Worm (Caenorhabditis elegans) whole organism, late embryonic: ENCODE measurements around the gene pelo-1.
A peak's percentile ranks its signal among the peaks of the same experiment; 100 is the strongest.

Experiments used
- C08G9.2 ChIP-seq: sonication (generic microtip); optimal IDR thresholded peaks from 2 replicates; lab custom pipeline; 2016; ENCODE audit warnings: mild to moderate bottlenecking, missing genetic modification characterization, moderate library complexity, missing compliant biosample characterization
- C38D4.7 ChIP-seq: fragments of 200-800 bp; sonication (Bioruptor generic); optimal IDR thresholded peaks from 2 replicates; lab custom pipeline; 2018; ENCODE audit warnings: mild to moderate bottlenecking, missing genetic modification characterization, moderate library complexity, missing compliant biosample characterization
- F13H6.1 ChIP-seq: sonication (generic microtip); optimal IDR thresholded peaks from 2 replicates; lab custom pipeline; 2016; ENCODE audit warnings: missing genetic modification characterization, missing compliant biosample characterization
- K02D7.2 ChIP-seq: sonication (generic microtip); optimal IDR thresholded peaks from 2 replicates; lab custom pipeline; 2017; ENCODE audit warnings: mild to moderate bottlenecking, missing genetic modification characterization, missing compliant biosample characterization
- T23F11.4 ChIP-seq: fragments of 200-800 bp; sonication (Bioruptor generic); optimal IDR thresholded peaks from 2 replicates; lab custom pipeline; 2018; ENCODE audit warnings: mild to moderate bottlenecking, missing genetic modification characterization, missing compliant biosample characterization
- Y22D7AL.16 ChIP-seq: sonication (generic microtip); optimal IDR thresholded peaks from 2 replicates; lab custom pipeline; 2016; ENCODE audit warnings: missing genetic modification characterization, missing compliant biosample characterization
- ahr-1 ChIP-seq: sonication (generic microtip); optimal IDR thresholded peaks from 2 replicates; lab custom pipeline; 2016; ENCODE audit warnings: missing genetic modification characterization, missing compliant biosample characterization
- ama-1 ChIP-seq: fragments of 150-350 bp; optimal IDR thresholded peaks from 2 replicates; lab custom pipeline; 2014
- ceh-19 ChIP-seq: fragments of 200-800 bp; sonication (Bioruptor generic); optimal IDR thresholded peaks from 2 replicates; lab custom pipeline; 2018; ENCODE audit warnings: mild to moderate bottlenecking, missing genetic modification characterization, missing compliant biosample characterization
- ceh-2 ChIP-seq: sonication (generic microtip); optimal IDR thresholded peaks from 2 replicates; lab custom pipeline; 2016; ENCODE audit warnings: missing genotype, missing genetic modification characterization, missing compliant biosample characterization
- ceh-22 ChIP-seq: sonication (generic microtip); optimal IDR thresholded peaks from 2 replicates; lab custom pipeline; 2017; ENCODE audit warnings: missing biosample characterization, missing genetic modification characterization
- ceh-24 ChIP-seq: sonication (generic microtip); optimal IDR thresholded peaks from 2 replicates; lab custom pipeline; 2016; ENCODE audit warnings: mild to moderate bottlenecking, missing genetic modification characterization, missing compliant biosample characterization
- ceh-30 ChIP-seq: fragments of 150-350 bp; optimal IDR thresholded peaks from 2 replicates; lab custom pipeline; 2014; ENCODE audit warnings: missing biosample characterization, missing genetic modification characterization
- ceh-31 ChIP-seq: sonication (generic microtip); optimal IDR thresholded peaks from 2 replicates; lab custom pipeline; 2016; ENCODE audit warnings: missing genetic modification characterization, missing compliant biosample characterization
- ceh-45 ChIP-seq: fragments of 200-800 bp; sonication (Bioruptor generic); IDR thresholded peaks from 2 replicates; pipeline ENCODE4 v1.3.6; 2022; ENCODE audit warnings: missing genetic modification reagents, missing genetic modification characterization, missing compliant biosample characterization
- ceh-48 ChIP-seq: sonication (generic microtip); optimal IDR thresholded peaks from 2 replicates; lab custom pipeline; 2016; ENCODE audit warnings: missing genetic modification characterization, inconsistent platforms, missing compliant biosample characterization
- che-1 ChIP-seq: sonication (generic microtip); optimal IDR thresholded peaks from 2 replicates; lab custom pipeline; 2016; ENCODE audit warnings: mild to moderate bottlenecking, missing genetic modification characterization, missing compliant biosample characterization
- dmd-4 ChIP-seq: sonication (generic microtip); optimal IDR thresholded peaks from 2 replicates; lab custom pipeline; 2016; ENCODE audit warnings: borderline replicate concordance, missing genetic modification characterization, missing compliant biosample characterization
- dve-1 ChIP-seq: sonication (generic microtip); optimal IDR thresholded peaks from 2 replicates; lab custom pipeline; 2017; ENCODE audit warnings: antibody characterized with exemption, mild to moderate bottlenecking, missing genetic modification characterization, missing compliant biosample characterization
- elt-2 ChIP-seq: sonication (generic microtip); optimal IDR thresholded peaks from 2 replicates; lab custom pipeline; 2016; ENCODE audit warnings: missing genetic modification reagents, missing genetic modification characterization, missing compliant biosample characterization
- elt-4 ChIP-seq: sonication (generic microtip); optimal IDR thresholded peaks from 2 replicates; lab custom pipeline; 2016; ENCODE audit warnings: missing genetic modification characterization, missing compliant biosample characterization
- eyg-1 ChIP-seq: sonication (generic microtip); optimal IDR thresholded peaks from 2 replicates; lab custom pipeline; 2016; ENCODE audit warnings: missing genotype, missing genetic modification characterization, missing compliant biosample characterization
- fax-1 ChIP-seq: sonication (generic microtip); optimal IDR thresholded peaks from 2 replicates; lab custom pipeline; 2016; ENCODE audit warnings: missing genotype, missing genetic modification characterization, missing compliant biosample characterization
- fkh-10 ChIP-seq: fragments of 150-350 bp; optimal IDR thresholded peaks from 2 replicates; lab custom pipeline; 2014; ENCODE audit warnings: missing biosample characterization, missing genetic modification reagents, missing genetic modification characterization
- fkh-6 ChIP-seq: sonication (generic microtip); optimal IDR thresholded peaks from 2 replicates; lab custom pipeline; 2016; ENCODE audit warnings: missing genetic modification characterization, missing compliant biosample characterization
- gmeb-2 ChIP-seq: sonication (generic microtip); optimal IDR thresholded peaks from 2 replicates; lab custom pipeline; 2016; ENCODE audit warnings: missing genetic modification characterization, inconsistent platforms, missing compliant biosample characterization
- hlh-8 ChIP-seq: sonication (generic microtip); optimal IDR thresholded peaks from 2 replicates; lab custom pipeline; 2016; ENCODE audit warnings: missing genotype, missing genetic modification characterization, missing compliant biosample characterization
- lin-11 ChIP-seq: fragments of 200-800 bp; sonication (Bioruptor generic); optimal IDR thresholded peaks from 2 replicates; lab custom pipeline; 2018; ENCODE audit warnings: mild to moderate bottlenecking, missing genetic modification characterization, missing compliant biosample characterization
- madf-2 ChIP-seq: sonication (generic microtip); optimal IDR thresholded peaks from 2 replicates; lab custom pipeline; 2017; ENCODE audit warnings: missing genetic modification characterization, missing compliant biosample characterization
- mec-3 ChIP-seq: sonication (generic microtip); optimal IDR thresholded peaks from 2 replicates; lab custom pipeline; 2016; ENCODE audit warnings: borderline replicate concordance, missing genetic modification characterization, missing compliant biosample characterization
- nfya-1 ChIP-seq: sonication (generic microtip); optimal IDR thresholded peaks from 2 replicates; lab custom pipeline; 2017; ENCODE audit warnings: missing genetic modification characterization, mild to moderate bottlenecking, missing compliant biosample characterization, antibody characterized with exemption, moderate library complexity
- nhr-11 ChIP-seq: fragments of 150-350 bp; optimal IDR thresholded peaks from 2 replicates; lab custom pipeline; 2014; ENCODE audit warnings: missing biosample characterization, missing genetic modification characterization
- nhr-232 ChIP-seq: sonication (generic microtip); optimal IDR thresholded peaks from 2 replicates; lab custom pipeline; 2016; ENCODE audit warnings: missing genetic modification characterization, missing compliant biosample characterization
- npax-4 ChIP-seq: sonication (generic microtip); optimal IDR thresholded peaks from 2 replicates; lab custom pipeline; 2016; ENCODE audit warnings: missing genetic modification characterization, missing compliant biosample characterization
- odd-2 ChIP-seq: sonication (generic microtip); optimal IDR thresholded peaks from 2 replicates; lab custom pipeline; 2017; ENCODE audit warnings: antibody characterized with exemption, mild to moderate bottlenecking, missing genetic modification characterization, missing compliant biosample characterization
- pag-3 ChIP-seq: sonication (generic microtip); optimal IDR thresholded peaks from 2 replicates; lab custom pipeline; 2016; ENCODE audit warnings: missing compliant biosample characterization, missing genetic modification characterization, borderline replicate concordance
- pha-2 ChIP-seq: sonication (generic microtip); optimal IDR thresholded peaks from 2 replicates; lab custom pipeline; 2017; ENCODE audit warnings: mild to moderate bottlenecking, missing genetic modification characterization, missing compliant biosample characterization
- pqm-1 ChIP-seq: sonication (generic microtip); optimal IDR thresholded peaks from 2 replicates; lab custom pipeline; 2016; ENCODE audit warnings: missing genetic modification characterization, missing compliant biosample characterization
- pros-1 ChIP-seq: fragments of 150-350 bp; optimal IDR thresholded peaks from 2 replicates; lab custom pipeline; 2014; ENCODE audit warnings: missing biosample characterization, missing genetic modification reagents, missing genetic modification characterization
- ref-2 ChIP-seq: sonication (generic microtip); optimal IDR thresholded peaks from 2 replicates; lab custom pipeline; 2016; ENCODE audit warnings: missing genetic modification characterization, missing compliant biosample characterization
- rnt-1 ChIP-seq: sonication (generic microtip); optimal IDR thresholded peaks from 2 replicates; lab custom pipeline; 2016; ENCODE audit warnings: missing genetic modification characterization, missing compliant biosample characterization
- sdc-2 ChIP-seq: sonication (generic microtip); optimal IDR thresholded peaks from 2 replicates; lab custom pipeline; 2016; ENCODE audit warnings: missing genotype, missing genetic modification characterization, missing compliant biosample characterization
- sox-2 ChIP-seq: fragments of 200-800 bp; sonication (Bioruptor generic); IDR thresholded peaks from 2 replicates; pipeline ENCODE4 v1.3.6; 2022; ENCODE audit warnings: missing genetic modification reagents, missing genetic modification characterization, missing compliant biosample characterization
- sox-4 ChIP-seq: sonication (generic microtip); optimal IDR thresholded peaks from 2 replicates; lab custom pipeline; 2017; ENCODE audit warnings: mild to moderate bottlenecking, missing genetic modification characterization, inconsistent platforms, missing compliant biosample characterization
- tbx-7 ChIP-seq: sonication (generic microtip); optimal IDR thresholded peaks from 2 replicates; lab custom pipeline; 2016; ENCODE audit warnings: missing genotype, missing genetic modification characterization, missing compliant biosample characterization
- ttx-3 ChIP-seq: sonication (generic microtip); optimal IDR thresholded peaks from 2 replicates; lab custom pipeline; 2016; ENCODE audit warnings: missing genetic modification reagents, missing genetic modification characterization, missing compliant biosample characterization
- unc-3 ChIP-seq, 2 experiments: fragments of 200-800 bp in 1 of 2; sonication (Bioruptor generic) in 1 of 2; sonication (generic microtip) in 1 of 2; conservative IDR thresholded peaks in 1 of 2; optimal IDR thresholded peaks in 1 of 2; 2 replicates each; pipeline versions ENCODE4 v1.3.6 to Lab custom; 2016 to 2022; ENCODE audit warnings: missing compliant biosample characterization in 2 of 2, missing genetic modification characterization in 2 of 2, missing genetic modification reagents in 1 of 2
- unc-42 ChIP-seq: sonication (generic microtip); optimal IDR thresholded peaks from 2 replicates; lab custom pipeline; 2016; ENCODE audit warnings: missing genotype, missing genetic modification characterization, missing compliant biosample characterization
- unc-55 ChIP-seq: sonication (generic microtip); optimal IDR thresholded peaks from 2 replicates; lab custom pipeline; 2017; ENCODE audit warnings: missing biosample characterization, missing genetic modification reagents, missing genetic modification characterization
- unc-86 ChIP-seq: sonication (generic microtip); optimal IDR thresholded peaks from 2 replicates; lab custom pipeline; 2016; ENCODE audit warnings: missing genetic modification characterization, missing compliant biosample characterization
- zip-5 ChIP-seq: sonication (generic microtip); optimal IDR thresholded peaks from 2 replicates; lab custom pipeline; 2016; ENCODE audit warnings: missing genetic modification characterization, missing compliant biosample characterization
- ztf-16 ChIP-seq: sonication (generic microtip); optimal IDR thresholded peaks from 2 replicates; lab custom pipeline; 2017; ENCODE audit warnings: missing genetic modification characterization, missing compliant biosample characterization

The pelo-1 gene

DNA sequence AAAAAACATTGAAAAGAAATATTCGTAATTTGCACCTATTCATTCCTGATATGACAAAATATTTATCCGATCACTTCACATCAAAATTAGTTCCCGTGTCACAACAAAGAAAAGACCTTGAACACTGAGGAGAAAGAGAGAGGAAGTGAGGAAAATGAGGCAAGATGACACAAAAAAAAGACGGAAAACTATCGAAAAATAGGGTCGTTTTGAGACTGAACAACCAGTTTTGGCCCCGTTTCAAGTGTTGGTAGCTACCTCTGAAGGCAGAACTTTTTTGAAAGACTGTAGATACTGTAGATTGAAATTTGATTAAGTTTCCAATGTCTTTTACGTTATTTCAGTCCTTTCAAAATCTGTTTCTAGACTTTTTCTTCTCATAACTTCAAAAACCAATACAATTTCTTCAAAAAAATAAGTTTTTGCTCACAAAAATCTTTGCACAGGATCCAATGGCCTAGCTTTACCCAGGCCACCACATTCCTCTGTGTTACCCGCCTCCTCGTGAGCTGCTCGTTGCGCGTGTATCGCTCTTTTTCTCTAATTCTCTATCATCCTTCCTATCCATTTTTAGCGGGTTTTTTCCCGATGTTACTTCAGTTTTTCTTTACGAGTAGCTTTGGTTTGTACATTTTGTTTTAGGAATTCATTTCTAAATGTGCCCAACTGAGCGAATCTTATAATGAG is 7.6 kb downstream of the pelo-1 start:
- no peak for TF ChIP-seq nhr-232 (tag; lab: Kevin White, UChicago)
- TF ChIP-seq pros-1 (tag; lab: Kevin White, UChicago), result no peak
- peak; percentile 19 for TF ChIP-seq sdc-2 (tag; lab: Kevin White, UChicago)
- TF ChIP-seq pha-2 (tag; lab: Kevin White, UChicago), result no peak
- TF ChIP-seq nfya-1, result peak; percentile 67
- TF ChIP-seq ceh-45 (GFP tag; lab: Robert Waterston, UW), result no peak
- TF ChIP-seq sox-4 (tag; lab: Kevin White, UChicago), result no peak
- TF ChIP-seq dmd-4 (tag; lab: Kevin White, UChicago), result no peak
- peak; percentile 89 for TF ChIP-seq C08G9.2
- no peak for TF ChIP-seq gmeb-2 (tag; lab: Kevin White, UChicago)
- TF ChIP-seq C38D4.7, result no peak
- TF ChIP-seq unc-55 (GFP tag; lab: Kevin White, UChicago), result peak; percentile 51
- TF ChIP-seq fax-1, result no peak
- TF ChIP-seq fkh-10 (GFP tag; lab: Kevin White, UChicago), result no peak
- TF ChIP-seq npax-4 (tag; lab: Kevin White, UChicago), result no peak
- no peak for TF ChIP-seq madf-2 (tag; lab: Kevin White, UChicago)
- no peak for TF ChIP-seq odd-2 (tag; lab: Kevin White, UChicago)
- TF ChIP-seq unc-3 (GFP tag; conservative IDR thresholded peaks at IDR 0.05; lab: Robert Waterston, UW), result no peak
- TF ChIP-seq unc-3 (tag; optimal IDR thresholded peaks at IDR 0.05; lab: Kevin White, UChicago), result no peak
- TF ChIP-seq tbx-7, result peak; percentile 69
- no peak for TF ChIP-seq Y22D7AL.16 (tag; lab: Kevin White, UChicago)
- no peak for TF ChIP-seq ahr-1 (tag; lab: Kevin White, UChicago)
- peak; percentile 47 for TF ChIP-seq unc-42 (tag; lab: Kevin White, UChicago)
- no peak for TF ChIP-seq che-1 (tag; lab: Kevin White, UChicago)
- TF ChIP-seq lin-11 (tag; lab: Kevin White, UChicago), result no peak
- no peak for TF ChIP-seq ceh-24
- peak; percentile 75 for TF ChIP-seq zip-5 (tag; lab: Kevin White, UChicago)
- no peak for TF ChIP-seq ceh-30
- peak; percentile 78 for TF ChIP-seq mec-3
- TF ChIP-seq ceh-2 (tag; lab: Kevin White, UChicago), result peak; percentile 85
- TF ChIP-seq ttx-3 (tag; lab: Kevin White, UChicago), result no peak
- no peak for TF ChIP-seq elt-4 (tag; lab: Kevin White, UChicago)
- TF ChIP-seq ceh-22 (tag; lab: Kevin White, UChicago), result no peak
- no peak for TF ChIP-seq ama-1
- no peak for TF ChIP-seq ceh-19 (GFP tag; lab: Kevin White, UChicago)
- TF ChIP-seq K02D7.2 (tag; lab: Kevin White, UChicago), result no peak
- TF ChIP-seq F13H6.1, result peak; percentile 41
- TF ChIP-seq pqm-1 (tag; lab: Kevin White, UChicago), result no peak
- no peak for TF ChIP-seq dve-1 (tag; lab: Kevin White, UChicago)
- TF ChIP-seq rnt-1 (tag; lab: Kevin White, UChicago), result peak; percentile 64
- no peak for TF ChIP-seq sox-2 (GFP tag; lab: Robert Waterston, UW)
- TF ChIP-seq elt-2 (tag; lab: Kevin White, UChicago), result peak; percentile 34
- no peak for TF ChIP-seq ztf-16
- TF ChIP-seq pag-3 (tag; lab: Kevin White, UChicago), result no peak
- TF ChIP-seq ceh-48 (tag; lab: Kevin White, UChicago), result no peak
- TF ChIP-seq hlh-8, result peak; percentile 33
- peak; percentile 74 for TF ChIP-seq fkh-6
- TF ChIP-seq ceh-31 (tag; lab: Kevin White, UChicago), result peak; percentile 89
- TF ChIP-seq nhr-11, result no peak
- no peak for TF ChIP-seq unc-86
- TF ChIP-seq eyg-1 (tag; lab: Kevin White, UChicago), result no peak
- TF ChIP-seq ref-2 (tag; lab: Kevin White, UChicago), result peak; percentile 51
- TF ChIP-seq T23F11.4 (GFP tag; lab: Kevin White, UChicago), result no peak
